Fruit fly (Drosophila melanogaster) whole organism, prepupa: ENCODE measurements around the gene CG14453.
"Not testable (repeated sequence)": the region's sequence is repeated elsewhere in the genome, so short reads cannot be mapped to it uniquely, and the experiment has no call there.

ENCODE experiments used
- CG10669 ChIP-seq: fragments of 200-800 bp; sonication (Bioruptor generic); optimal IDR thresholded peaks from 3 replicates; lab custom pipeline; 2018; ENCODE audit warnings: missing biosample characterization, mild to moderate bottlenecking, missing genetic modification characterization, moderate library complexity
- CG3032 ChIP-seq: fragments of 200-800 bp; optimal IDR thresholded peaks from 2 replicates; lab custom pipeline; 2019; ENCODE audit warnings: missing biosample characterization, mild to moderate bottlenecking, missing genetic modification characterization, moderate library complexity

DNA sequence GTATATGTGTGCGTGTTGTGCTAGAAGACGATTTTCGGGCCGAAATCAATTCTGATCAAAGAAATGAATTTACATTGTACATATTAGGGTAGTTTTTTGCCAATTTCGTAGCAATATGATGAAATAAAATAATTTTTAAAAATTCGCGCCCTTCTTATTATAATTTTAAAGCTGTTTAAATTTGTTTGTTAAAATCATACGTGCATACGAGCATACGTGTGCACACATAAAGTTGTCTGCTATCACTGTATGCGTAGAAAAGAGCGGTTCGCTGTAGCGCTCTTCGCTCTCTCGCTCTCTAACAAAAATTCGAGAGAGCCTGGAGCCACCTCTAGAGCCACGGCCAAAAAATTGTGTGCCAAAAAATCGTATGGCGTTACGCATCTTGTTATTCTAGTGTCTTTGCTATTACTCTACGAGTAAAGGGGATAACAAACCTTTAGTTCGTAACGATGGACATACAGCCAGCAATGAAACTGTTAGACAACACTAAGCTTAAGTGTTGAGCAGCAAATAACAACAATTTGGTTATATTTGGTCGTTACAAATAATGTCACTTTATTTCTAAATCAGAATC, 26.9 kb downstream of the CG14453 start, which contains the start of gene mael:
- TF ChIP-seq CG3032; CG10669 (GFP tag; lab: Kevin White, UChicago): not testable (repeated sequence)
